Worm (Caenorhabditis elegans) whole organism, mixed stage, embryonic: ENCODE data around the gene cpt-1.

ENCODE experiments used
- blmp-1 ChIP-seq: fragments of 150-350 bp; optimal IDR thresholded peaks from 2 replicates; lab custom pipeline; 2014; ENCODE audit warnings: missing biosample characterization, missing genetic modification characterization
- flh-1 ChIP-seq: fragments of 200-800 bp; sonication (Bioruptor generic); optimal IDR thresholded peaks from 2 replicates; lab custom pipeline; 2018; ENCODE audit warnings: mild to moderate bottlenecking, missing genetic modification characterization, moderate library complexity, missing compliant biosample characterization
- lin-13 ChIP-seq: fragments of 150-350 bp; optimal IDR thresholded peaks from 2 replicates; lab custom pipeline; 2014; ENCODE audit warnings: missing biosample characterization, missing genetic modification characterization
- mab-5 ChIP-seq: fragments of 150-350 bp; optimal IDR thresholded peaks from 2 replicates; lab custom pipeline; 2014; ENCODE audit warnings: missing biosample characterization, missing genetic modification characterization
- nhr-28 ChIP-seq: fragments of 150-350 bp; optimal IDR thresholded peaks from 2 replicates; lab custom pipeline; 2014; ENCODE audit warnings: missing biosample characterization, missing genetic modification characterization
- nhr-76 ChIP-seq: sonication (generic microtip); optimal IDR thresholded peaks from 2 replicates; lab custom pipeline; 2017; ENCODE audit warnings: missing biosample characterization, missing genetic modification characterization
- pha-4 ChIP-seq: fragments of 150-350 bp; optimal IDR thresholded peaks from 2 replicates; lab custom pipeline; 2018; ENCODE audit warnings: missing biosample characterization, missing genetic modification reagents, missing genetic modification characterization
- unc-62 ChIP-seq: fragments of 150-350 bp; optimal IDR thresholded peaks from 2 replicates; lab custom pipeline; 2014; ENCODE audit warnings: missing biosample characterization, missing genetic modification reagents, missing genetic modification characterization

DNA sequence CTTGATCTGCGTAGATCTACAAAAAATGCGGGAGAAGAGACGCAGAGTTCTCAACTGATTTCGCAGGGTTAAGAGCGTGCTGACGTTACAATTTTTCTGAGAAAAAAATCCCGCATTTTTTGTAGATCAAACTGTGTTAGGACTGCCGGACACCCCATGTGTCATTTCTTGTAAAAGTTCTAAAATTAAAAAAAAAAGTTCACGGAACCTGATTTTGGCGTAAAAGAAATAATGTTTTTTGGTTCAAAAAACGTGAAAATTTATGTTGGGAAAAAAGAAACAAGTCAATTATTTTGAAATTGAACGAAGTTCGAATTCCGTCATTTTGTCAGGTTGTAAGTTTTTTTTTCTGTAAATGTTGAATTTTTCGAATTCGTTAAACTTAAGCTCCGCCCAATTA, 19.9 kb downstream of the cpt-1 start, which contains the start of gene Y46G5A.34:
- no peak for TF ChIP-seq nhr-76 (tag; lab: Kevin White, UChicago)
- TF ChIP-seq pha-4, result no peak
- TF ChIP-seq unc-62, result no peak
- TF ChIP-seq nhr-28 (tag; lab: Kevin White, UChicago), result no peak
- TF ChIP-seq flh-1 (GFP tag; lab: Kevin White, UChicago), result no peak
- TF ChIP-seq mab-5 (tag; lab: Kevin White, UChicago), result no peak
- TF ChIP-seq blmp-1 (tag; lab: Kevin White, UChicago), result no peak
- TF ChIP-seq lin-13 (tag; lab: Kevin White, UChicago), result no peak
